Worm (Caenorhabditis elegans) whole organism, L3 larva: Measurements from ENCODE around the gene pdl-1.

Experiments
- R02D3.7 ChIP-seq: fragments of 150-350 bp; optimal IDR thresholded peaks from 2 replicates; lab custom pipeline; 2014; ENCODE audit warnings: missing biosample characterization, missing genetic modification characterization
- ZK546.5 ChIP-seq: sonication (generic microtip); optimal IDR thresholded peaks from 2 replicates; lab custom pipeline; 2017; ENCODE audit warnings: missing biosample characterization, missing genetic modification characterization
- aly-2 ChIP-seq: fragments of 150-350 bp; optimal IDR thresholded peaks from 2 replicates; lab custom pipeline; 2014; ENCODE audit warnings: missing biosample characterization, missing genetic modification characterization
- ama-1 ChIP-seq: fragments of 150-350 bp; optimal IDR thresholded peaks from 2 replicates; lab custom pipeline; 2018
- ceh-16 ChIP-seq: sonication (generic microtip); optimal IDR thresholded peaks from 2 replicates; lab custom pipeline; 2017; ENCODE audit warnings: missing biosample characterization, missing genetic modification characterization
- ceh-82 ChIP-seq: fragments of 150-350 bp; optimal IDR thresholded peaks from 2 replicates; lab custom pipeline; 2014; ENCODE audit warnings: missing biosample characterization, missing genetic modification characterization
- ceh-9 ChIP-seq: sonication (generic microtip); optimal IDR thresholded peaks from 2 replicates; lab custom pipeline; 2018; ENCODE audit warnings: missing biosample characterization, missing genetic modification characterization
- egl-27 ChIP-seq: sonication (generic microtip); optimal IDR thresholded peaks from 4 replicates; lab custom pipeline; 2017; ENCODE audit warnings: missing biosample characterization, missing genetic modification reagents, missing genetic modification characterization
- egl-5 ChIP-seq: fragments of 150-350 bp; optimal IDR thresholded peaks from 2 replicates; lab custom pipeline; 2017; ENCODE audit warnings: missing biosample characterization, missing genetic modification reagents, missing genetic modification characterization, inconsistent platforms
- elt-1 ChIP-seq: fragments of 150-350 bp; optimal IDR thresholded peaks from 2 replicates; lab custom pipeline; 2014; ENCODE audit warnings: missing biosample characterization, missing genetic modification characterization
- elt-2 ChIP-seq: sonication (generic microtip); optimal IDR thresholded peaks from 2 replicates; lab custom pipeline; 2016; ENCODE audit warnings: missing genetic modification reagents, mild to moderate bottlenecking, missing genetic modification characterization, missing compliant biosample characterization
- elt-3 ChIP-seq, 3 experiments: fragments of 150-350 bp in 1 of 3; sonication (generic microtip) in 2 of 3; optimal IDR thresholded peaks; 2 replicates in 2 of 3; 4 replicates in 1 of 3; lab custom pipeline; 2014 to 2017; ENCODE audit warnings: missing biosample characterization in 3 of 3, missing genetic modification characterization in 3 of 3
- eor-1 ChIP-seq, 2 experiments: fragments of 150-350 bp; optimal IDR thresholded peaks; 2 replicates each; lab custom pipeline; 2014 to 2018; ENCODE audit warnings: missing biosample characterization in 2 of 2, missing genetic modification characterization in 2 of 2
- fkh-10 ChIP-seq: sonication (generic microtip); optimal IDR thresholded peaks from 2 replicates; lab custom pipeline; 2017; ENCODE audit warnings: missing biosample characterization, missing genetic modification reagents, missing genetic modification characterization
- fkh-2 ChIP-seq: fragments of 150-350 bp; optimal IDR thresholded peaks from 2 replicates; lab custom pipeline; 2014; ENCODE audit warnings: missing biosample characterization, missing genetic modification reagents, missing genetic modification characterization
- fos-1 ChIP-seq: fragments of 150-350 bp; optimal IDR thresholded peaks from 2 replicates; lab custom pipeline; 2014; ENCODE audit warnings: missing biosample characterization, missing genetic modification characterization
- hmg-11 ChIP-seq: sonication (generic microtip); optimal IDR thresholded peaks from 2 replicates; lab custom pipeline; 2016; ENCODE audit warnings: missing genetic modification characterization, missing compliant biosample characterization
- jun-1 ChIP-seq: fragments of 150-350 bp; optimal IDR thresholded peaks from 2 replicates; lab custom pipeline; 2014; ENCODE audit warnings: missing biosample characterization, missing genetic modification reagents, missing genetic modification characterization
- lin-15B ChIP-seq: fragments of 150-350 bp; optimal IDR thresholded peaks from 2 replicates; lab custom pipeline; 2014; ENCODE audit warnings: missing biosample characterization, missing genetic modification characterization
- lin-39 ChIP-seq: fragments of 150-350 bp; optimal IDR thresholded peaks from 2 replicates; lab custom pipeline; 2018; ENCODE audit warnings: missing biosample characterization, missing genetic modification reagents, missing genetic modification characterization
- lsy-12 ChIP-seq: sonication (generic microtip); optimal IDR thresholded peaks from 2 replicates; lab custom pipeline; 2016; ENCODE audit warnings: mild to moderate bottlenecking, missing genetic modification characterization, missing compliant biosample characterization
- mdl-1 ChIP-seq: fragments of 150-350 bp; optimal IDR thresholded peaks from 2 replicates; lab custom pipeline; 2014; ENCODE audit warnings: missing biosample characterization, missing genetic modification characterization
- mml-1 ChIP-seq: fragments of 150-350 bp; sonication (generic microtip); optimal IDR thresholded peaks from 3 replicates; lab custom pipeline; 2014; ENCODE audit warnings: missing biosample characterization, missing genetic modification characterization
- nfya-1 ChIP-seq: sonication (generic microtip); optimal IDR thresholded peaks from 2 replicates; lab custom pipeline; 2017; ENCODE audit warnings: missing genetic modification characterization, mild to moderate bottlenecking, missing compliant biosample characterization, antibody characterized with exemption, moderate library complexity; ENCODE audit not compliant: insufficient read depth
- nhr-12 ChIP-seq: fragments of 150-350 bp; optimal IDR thresholded peaks from 2 replicates; lab custom pipeline; 2014; ENCODE audit warnings: missing biosample characterization, missing genetic modification characterization
- nhr-23 ChIP-seq: fragments of 150-350 bp; optimal IDR thresholded peaks from 2 replicates; lab custom pipeline; 2014; ENCODE audit warnings: missing biosample characterization, missing genetic modification reagents, missing genetic modification characterization
- nhr-237 ChIP-seq: fragments of 150-350 bp; optimal IDR thresholded peaks from 2 replicates; lab custom pipeline; 2014; ENCODE audit warnings: missing biosample characterization, missing genetic modification characterization
- nhr-25 ChIP-seq: sonication (generic microtip); optimal IDR thresholded peaks from 2 replicates; lab custom pipeline; 2017; ENCODE audit warnings: missing biosample characterization, missing genetic modification characterization
- nhr-28 ChIP-seq: fragments of 150-350 bp; optimal IDR thresholded peaks from 2 replicates; lab custom pipeline; 2014; ENCODE audit warnings: missing biosample characterization, missing genetic modification characterization
- nhr-43 ChIP-seq: sonication (generic microtip); optimal IDR thresholded peaks from 2 replicates; lab custom pipeline; 2016; ENCODE audit warnings: mild to moderate bottlenecking, missing genetic modification characterization, missing compliant biosample characterization; ENCODE audit not compliant: poor library complexity, severe bottlenecking
- nhr-67 ChIP-seq: fragments of 150-350 bp; optimal IDR thresholded peaks from 2 replicates; lab custom pipeline; 2014; ENCODE audit warnings: missing biosample characterization, missing genetic modification characterization
- nhr-76 ChIP-seq: fragments of 150-350 bp; sonication (generic microtip); optimal IDR thresholded peaks from 5 replicates; lab custom pipeline; 2014; ENCODE audit warnings: missing biosample characterization, missing genetic modification characterization
- nhr-77 ChIP-seq: fragments of 150-350 bp; optimal IDR thresholded peaks from 2 replicates; lab custom pipeline; 2014; ENCODE audit warnings: missing biosample characterization, missing genetic modification characterization
- pha-4 ChIP-seq: fragments of 150-350 bp; optimal IDR thresholded peaks from 2 replicates; lab custom pipeline; 2014; ENCODE audit warnings: missing biosample characterization, missing genetic modification reagents, missing genetic modification characterization
- pqm-1 ChIP-seq: fragments of 150-350 bp; optimal IDR thresholded peaks from 2 replicates; lab custom pipeline; 2017; ENCODE audit warnings: missing biosample characterization, missing genetic modification characterization, inconsistent platforms
- sea-2 ChIP-seq: fragments of 150-350 bp; sonication (generic microtip); optimal IDR thresholded peaks from 4 replicates; lab custom pipeline; 2014; ENCODE audit warnings: missing biosample characterization, missing genetic modification reagents, missing genetic modification characterization
- snpc-4 ChIP-seq: fragments of 150-350 bp; optimal IDR thresholded peaks from 2 replicates; lab custom pipeline; 2014; ENCODE audit warnings: missing biosample characterization, missing genetic modification characterization
- tbx-2 ChIP-seq: sonication (generic microtip); optimal IDR thresholded peaks from 2 replicates; lab custom pipeline; 2016; ENCODE audit warnings: mild to moderate bottlenecking, missing genetic modification characterization, missing compliant biosample characterization
- unc-62 ChIP-seq: fragments of 150-350 bp; sonication (generic microtip); optimal IDR thresholded peaks from 4 replicates; lab custom pipeline; 2014; ENCODE audit warnings: missing biosample characterization, missing genetic modification reagents, missing genetic modification characterization
- zag-1 ChIP-seq: fragments of 150-350 bp; optimal IDR thresholded peaks from 2 replicates; lab custom pipeline; 2014; ENCODE audit warnings: missing biosample characterization, missing genetic modification characterization
- ztf-11 ChIP-seq: fragments of 150-350 bp; optimal IDR thresholded peaks from 2 replicates; lab custom pipeline; 2014; ENCODE audit warnings: missing biosample characterization, missing genetic modification characterization
- ztf-4 ChIP-seq: fragments of 150-350 bp; optimal IDR thresholded peaks from 2 replicates; lab custom pipeline; 2014; ENCODE audit warnings: missing biosample characterization, missing genetic modification characterization

The pdl-1 gene

DNA sequence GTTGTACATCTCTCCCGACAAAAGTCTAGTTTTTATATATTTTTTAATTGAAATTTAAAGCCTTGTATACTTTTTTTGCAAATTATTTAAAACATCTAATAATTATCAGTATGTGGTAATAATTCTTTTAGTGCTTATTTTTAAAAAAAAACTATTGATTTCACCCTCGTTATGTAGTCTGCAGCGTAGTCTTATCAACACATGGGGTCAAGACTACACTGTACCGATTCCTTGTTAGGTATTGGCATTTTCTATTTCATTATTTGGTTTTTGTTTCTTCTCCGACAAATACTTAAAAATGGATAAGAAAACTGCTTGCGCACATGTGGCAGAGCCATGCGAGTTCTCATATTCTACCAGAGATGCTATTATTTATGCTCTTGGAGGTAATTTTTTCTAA is 12.4 kb downstream of the pdl-1 start, which contains the start of gene maoc-1:
TSS of gene maoc-1 (plus strand) at position 237 of the 400 bp plus-strand sequence.
- peak; percentile 69 for TF ChIP-seq elt-2 (tag; lab: Kevin White, UChicago)
- no peak for TF ChIP-seq R02D3.7
- no peak for TF ChIP-seq snpc-4 (tag; lab: Kevin White, UChicago)
- TF ChIP-seq ceh-9 (tag; lab: Kevin White, UChicago), result no peak
- TF ChIP-seq nhr-237 (tag; lab: Kevin White, UChicago), result no peak
- peak; percentile 74 for TF ChIP-seq pqm-1 (tag; lab: Kevin White, UChicago)
- TF ChIP-seq ztf-11, result no peak
- TF ChIP-seq ceh-16 (tag; lab: Kevin White, UChicago), result no peak
- no peak for TF ChIP-seq hmg-11 (tag; lab: Kevin White, UChicago)
- TF ChIP-seq pha-4 (tag; lab: Kevin White, UChicago), result peak; percentile 41
- TF ChIP-seq eor-1 (tag; optimal IDR thresholded peaks at IDR 0.05; lab: Kevin White, UChicago), result no peak
- TF ChIP-seq sea-2 (GFP tag; lab: Kevin White, UChicago), result no peak
- no peak for TF ChIP-seq ceh-82 (tag; lab: Kevin White, UChicago)
- TF ChIP-seq, all 47 proteins: peak for 3

DNA sequence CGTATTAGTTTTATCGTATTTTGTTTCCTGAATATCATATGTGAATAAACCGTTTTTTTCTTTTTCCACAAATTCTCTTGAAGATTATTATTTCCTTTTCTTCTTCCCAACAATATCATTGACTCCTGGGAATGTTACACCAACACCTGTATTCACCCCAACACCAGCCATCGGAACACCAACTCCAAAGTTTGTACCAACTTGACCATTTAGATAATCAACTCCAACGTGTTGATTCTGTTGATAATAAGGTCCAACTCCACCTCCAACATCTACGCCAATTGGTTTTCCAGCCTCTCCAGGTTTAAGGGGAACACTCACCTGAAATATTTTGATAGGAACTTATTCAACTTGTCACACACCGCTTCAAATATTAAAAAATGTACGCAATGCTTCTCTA is 13.8 kb downstream of the pdl-1 start:
- peak; percentile 8 for TF ChIP-seq pqm-1 (tag; lab: Kevin White, UChicago)
- TF ChIP-seq elt-2 (tag; lab: Kevin White, UChicago), result peak; percentile 8
- TF ChIP-seq tbx-2, result no peak
- no peak for TF ChIP-seq fkh-10 (GFP tag; lab: Kevin White, UChicago)
- TF ChIP-seq fos-1 (tag; lab: Kevin White, UChicago), result no peak

ce11 chrII:7199308-7199707 is 15.7 kb downstream of the pdl-1 start, which contains the start of gene E04F6.6:
TSS of gene E04F6.6 (minus strand) at chrII:7199565.
- peak; percentile 16 for TF ChIP-seq nhr-25 (tag; lab: Kevin White, UChicago)
- no peak for TF ChIP-seq ama-1 (lab: Kevin White, UChicago)
- no peak for TF ChIP-seq nhr-12 (tag; lab: Kevin White, UChicago)
- no peak for TF ChIP-seq tbx-2
- TF ChIP-seq ceh-82 (tag; lab: Kevin White, UChicago), result no peak
- TF ChIP-seq elt-2 (tag; lab: Kevin White, UChicago), result no peak
- TF ChIP-seq elt-3 (tag; optimal IDR thresholded peaks at IDR 0.05; lab: Kevin White, UChicago), result no peak
- TF ChIP-seq nhr-28 (tag; lab: Kevin White, UChicago), result no peak

DNA sequence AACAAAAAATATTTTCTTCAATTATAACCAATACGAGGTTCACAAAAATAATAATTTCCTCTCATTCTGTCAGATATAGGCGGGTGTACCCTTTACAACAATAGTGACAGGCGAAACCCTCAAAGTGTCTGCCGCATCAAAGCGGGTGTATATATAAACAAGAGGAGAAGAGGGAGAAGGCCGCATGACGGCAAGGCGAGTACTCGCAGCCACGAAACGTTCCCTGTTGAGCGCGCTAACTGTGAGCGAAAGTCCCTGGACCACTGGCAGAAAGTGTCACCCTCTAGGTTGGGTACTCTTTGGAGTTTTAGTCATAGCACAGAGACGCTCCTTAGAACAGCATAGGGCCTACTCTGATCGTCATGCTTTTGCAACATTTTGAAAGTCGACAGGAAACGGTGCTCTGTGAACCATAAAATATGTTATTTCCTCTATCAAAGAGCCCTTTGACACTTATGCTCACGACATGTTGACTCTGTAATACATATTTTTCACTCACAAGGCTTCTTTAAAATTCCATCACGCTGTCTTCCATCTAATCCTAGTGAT is 16.5 kb downstream of the pdl-1 start, which contains the start of gene pcrg-1:
TSS of gene pcrg-1 (plus strand) at position 499 of the 549 bp plus-strand sequence.
- TF ChIP-seq nfya-1 (tag; lab: Kevin White, UChicago) (peak; percentile 67), mdl-1 (tag; lab: Kevin White, UChicago) (no peak), nhr-43 (tag; lab: Kevin White, UChicago) (peak; percentile 78), lin-39 (peak; percentile 66), eor-1 (tag; optimal IDR thresholded peaks at IDR 0.05; lab: Kevin White, UChicago) (no peak), R02D3.7 (peak; percentile 56), hmg-11 (tag; lab: Kevin White, UChicago) (no peak), nhr-12 (tag; lab: Kevin White, UChicago) (no peak), ZK546.5 (tag; lab: Kevin White, UChicago) (no peak), ceh-9 (tag; lab: Kevin White, UChicago) (no peak), elt-1 (no peak), nhr-76 (tag; lab: Kevin White, UChicago) (no peak), ztf-4 (tag; lab: Kevin White, UChicago) (no peak), zag-1 (tag; lab: Kevin White, UChicago) (no peak), fkh-10 (GFP tag; lab: Kevin White, UChicago) (no peak), elt-3 (tag; optimal IDR thresholded peaks at IDR 0.05; lab: Kevin White, UChicago) (peak in 1 of 3 experiments; percentile 42), nhr-77 (no peak), pha-4 (tag; lab: Kevin White, UChicago) (peak; percentile 46), aly-2 (tag; lab: Kevin White, UChicago) (no peak), ama-1 (lab: Kevin White, UChicago) (no peak), nhr-25 (tag; lab: Kevin White, UChicago) (peak; percentile 83), nhr-28 (tag; lab: Kevin White, UChicago) (no peak), elt-2 (tag; lab: Kevin White, UChicago) (peak; percentile 41), unc-62 (no peak), fos-1 (tag; lab: Kevin White, UChicago) (no peak), nhr-23 (tag; lab: Kevin White, UChicago) (peak; percentile 34), nhr-67 (tag; lab: Kevin White, UChicago) (no peak), lsy-12 (tag; lab: Kevin White, UChicago) (peak; percentile 76), nhr-237 (tag; lab: Kevin White, UChicago) (no peak), sea-2 (GFP tag; lab: Kevin White, UChicago) (peak; percentile 24), egl-27 (tag; lab: Kevin White, UChicago) (no peak), mml-1 (tag; lab: Kevin White, UChicago) (no peak), egl-5 (tag; lab: Kevin White, UChicago) (no peak), ceh-16 (tag; lab: Kevin White, UChicago) (no peak), lin-15B (tag; lab: Kevin White, UChicago) (no peak), ztf-11 (no peak), fkh-2 (tag; lab: Kevin White, UChicago) (no peak), jun-1 (tag; lab: Kevin White, UChicago) (no peak), ceh-82 (tag; lab: Kevin White, UChicago) (peak; percentile 33), pqm-1 (tag; lab: Kevin White, UChicago) (no peak), snpc-4 (tag; lab: Kevin White, UChicago) (peak; percentile 99)
